Worm (Caenorhabditis elegans) whole organism, young adult: ENCODE results near the gene ZK1067.3.

Experiments used
- Y53F4B.3 ChIP-seq: fragments of 200-800 bp; sonication (Bioruptor generic); IDR thresholded peaks from 2 replicates; pipeline ENCODE4 v1.3.6; 2022; ENCODE audit warnings: missing genetic modification reagents, missing genetic modification characterization, missing compliant biosample characterization
- ama-1 ChIP-seq, 3 experiments: fragments of 150-350 bp in 1 of 3; sonication (generic microtip) in 2 of 3; optimal IDR thresholded peaks; 2 replicates each; lab custom pipeline; 2014 to 2018; ENCODE audit warnings: missing biosample characterization in 2 of 3, missing genetic modification characterization in 2 of 3, missing genetic modification reagents in 2 of 3
- nfyb-1 ChIP-seq: fragments of 200-800 bp; sonication (Bioruptor generic); IDR thresholded peaks from 2 replicates; pipeline ENCODE4 v1.3.6; 2022; ENCODE audit warnings: missing genetic modification reagents, missing genetic modification characterization, missing compliant biosample characterization
- snpc-4 ChIP-seq, 5 experiments: fragments of 150-350 bp in 1 of 5; sonication (generic microtip) in 4 of 5; optimal IDR thresholded peaks; 2 replicates each; lab custom pipeline; 2014 to 2018; ENCODE audit warnings: missing genetic modification characterization in 5 of 5, missing biosample characterization in 3 of 5, antibody characterized with exemption in 2 of 5, mild to moderate bottlenecking in 2 of 5, missing compliant biosample characterization in 2 of 5, missing genotype in 2 of 5, moderate library complexity in 2 of 5, missing genetic modification reagents in 1 of 5

DNA sequence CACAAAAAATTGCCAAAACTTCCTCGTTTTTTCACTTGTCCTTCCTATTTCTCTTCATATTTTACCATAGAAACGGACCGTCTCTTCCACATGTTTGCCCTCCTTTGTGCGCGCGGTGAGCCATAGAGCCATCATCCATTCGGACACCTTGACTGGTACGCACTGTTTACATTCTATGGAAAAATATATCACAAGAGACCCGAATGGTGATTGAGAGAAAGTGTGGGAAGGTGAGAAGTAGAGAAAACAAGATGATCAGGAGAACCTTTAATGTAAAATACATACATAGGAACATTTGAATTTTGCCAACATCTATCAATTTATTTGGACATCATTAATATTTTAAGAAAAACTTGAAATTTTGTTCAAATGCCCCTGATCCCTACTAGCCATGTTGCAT lies 37.2 kb upstream of the ZK1067.3 start:
- TF ChIP-seq nfyb-1 (GFP tag; lab: Robert Waterston, UW) (no peak), snpc-4 (GFP tag; optimal IDR thresholded peaks at IDR 0.05; lab: Kevin White, UChicago) (no peak), snpc-4 (tag; optimal IDR thresholded peaks at IDR 0.05; lab: Kevin White, UChicago) (no peak), Y53F4B.3 (no peak), ama-1 (optimal IDR thresholded peaks at IDR 0.05; lab: Kevin White, UChicago) (no peak), ama-1 (GFP tag; optimal IDR thresholded peaks at IDR 0.05; lab: Kevin White, UChicago) (no peak)
